Worm (Caenorhabditis elegans) whole organism, L3 larva: Measurements from ENCODE around the gene wrn-1.

Experiments
- R02D3.7 ChIP-seq: fragments of 150-350 bp; optimal IDR thresholded peaks from 2 replicates; lab custom pipeline; 2014; ENCODE audit warnings: missing biosample characterization, missing genetic modification characterization
- ZK546.5 ChIP-seq: sonication (generic microtip); optimal IDR thresholded peaks from 2 replicates; lab custom pipeline; 2017; ENCODE audit warnings: missing biosample characterization, missing genetic modification characterization
- ama-1 ChIP-seq: fragments of 150-350 bp; optimal IDR thresholded peaks from 2 replicates; lab custom pipeline; 2018
- ceh-16 ChIP-seq: sonication (generic microtip); optimal IDR thresholded peaks from 2 replicates; lab custom pipeline; 2017; ENCODE audit warnings: missing biosample characterization, missing genetic modification characterization
- ceh-28 ChIP-seq: fragments of 150-350 bp; optimal IDR thresholded peaks from 2 replicates; lab custom pipeline; 2014; ENCODE audit warnings: missing biosample characterization, missing genetic modification reagents, missing genetic modification characterization
- ceh-82 ChIP-seq: fragments of 150-350 bp; optimal IDR thresholded peaks from 2 replicates; lab custom pipeline; 2014; ENCODE audit warnings: missing biosample characterization, missing genetic modification characterization
- ceh-9 ChIP-seq: sonication (generic microtip); optimal IDR thresholded peaks from 2 replicates; lab custom pipeline; 2018; ENCODE audit warnings: missing biosample characterization, missing genetic modification characterization
- daf-12 ChIP-seq: fragments of 150-350 bp; optimal IDR thresholded peaks from 2 replicates; lab custom pipeline; 2014; ENCODE audit warnings: missing biosample characterization, missing genetic modification reagents, missing genetic modification characterization
- egl-27 ChIP-seq: sonication (generic microtip); optimal IDR thresholded peaks from 4 replicates; lab custom pipeline; 2017; ENCODE audit warnings: missing biosample characterization, missing genetic modification reagents, missing genetic modification characterization
- egl-5 ChIP-seq: fragments of 150-350 bp; optimal IDR thresholded peaks from 2 replicates; lab custom pipeline; 2017; ENCODE audit warnings: missing biosample characterization, missing genetic modification reagents, missing genetic modification characterization, inconsistent platforms
- elt-1 ChIP-seq: fragments of 150-350 bp; optimal IDR thresholded peaks from 2 replicates; lab custom pipeline; 2014; ENCODE audit warnings: missing biosample characterization, missing genetic modification characterization
- elt-2 ChIP-seq: sonication (generic microtip); optimal IDR thresholded peaks from 2 replicates; lab custom pipeline; 2016; ENCODE audit warnings: missing genetic modification reagents, mild to moderate bottlenecking, missing genetic modification characterization, missing compliant biosample characterization
- elt-3 ChIP-seq, 3 experiments: fragments of 150-350 bp in 1 of 3; sonication (generic microtip) in 2 of 3; optimal IDR thresholded peaks; 2 replicates in 2 of 3; 4 replicates in 1 of 3; lab custom pipeline; 2014 to 2017; ENCODE audit warnings: missing biosample characterization in 3 of 3, missing genetic modification characterization in 3 of 3
- eor-1 ChIP-seq, 2 experiments: fragments of 150-350 bp; optimal IDR thresholded peaks; 2 replicates each; lab custom pipeline; 2014 to 2018; ENCODE audit warnings: missing biosample characterization in 2 of 2, missing genetic modification characterization in 2 of 2
- fkh-10 ChIP-seq: sonication (generic microtip); optimal IDR thresholded peaks from 2 replicates; lab custom pipeline; 2017; ENCODE audit warnings: missing biosample characterization, missing genetic modification reagents, missing genetic modification characterization
- fkh-2 ChIP-seq: fragments of 150-350 bp; optimal IDR thresholded peaks from 2 replicates; lab custom pipeline; 2014; ENCODE audit warnings: missing biosample characterization, missing genetic modification reagents, missing genetic modification characterization
- jun-1 ChIP-seq: fragments of 150-350 bp; optimal IDR thresholded peaks from 2 replicates; lab custom pipeline; 2014; ENCODE audit warnings: missing biosample characterization, missing genetic modification reagents, missing genetic modification characterization
- lin-15B ChIP-seq: fragments of 150-350 bp; optimal IDR thresholded peaks from 2 replicates; lab custom pipeline; 2014; ENCODE audit warnings: missing biosample characterization, missing genetic modification characterization
- lin-39 ChIP-seq: fragments of 150-350 bp; optimal IDR thresholded peaks from 2 replicates; lab custom pipeline; 2018; ENCODE audit warnings: missing biosample characterization, missing genetic modification reagents, missing genetic modification characterization
- lsy-12 ChIP-seq: sonication (generic microtip); optimal IDR thresholded peaks from 2 replicates; lab custom pipeline; 2016; ENCODE audit warnings: mild to moderate bottlenecking, missing genetic modification characterization, missing compliant biosample characterization
- mdl-1 ChIP-seq: fragments of 150-350 bp; optimal IDR thresholded peaks from 2 replicates; lab custom pipeline; 2014; ENCODE audit warnings: missing biosample characterization, missing genetic modification characterization
- mml-1 ChIP-seq: fragments of 150-350 bp; sonication (generic microtip); optimal IDR thresholded peaks from 3 replicates; lab custom pipeline; 2014; ENCODE audit warnings: missing biosample characterization, missing genetic modification characterization
- nfya-1 ChIP-seq: sonication (generic microtip); optimal IDR thresholded peaks from 2 replicates; lab custom pipeline; 2017; ENCODE audit warnings: missing genetic modification characterization, mild to moderate bottlenecking, missing compliant biosample characterization, antibody characterized with exemption, moderate library complexity; ENCODE audit not compliant: insufficient read depth
- nhr-23 ChIP-seq: fragments of 150-350 bp; optimal IDR thresholded peaks from 2 replicates; lab custom pipeline; 2014; ENCODE audit warnings: missing biosample characterization, missing genetic modification reagents, missing genetic modification characterization
- nhr-237 ChIP-seq: fragments of 150-350 bp; optimal IDR thresholded peaks from 2 replicates; lab custom pipeline; 2014; ENCODE audit warnings: missing biosample characterization, missing genetic modification characterization
- nhr-25 ChIP-seq: sonication (generic microtip); optimal IDR thresholded peaks from 2 replicates; lab custom pipeline; 2017; ENCODE audit warnings: missing biosample characterization, missing genetic modification characterization
- nhr-28 ChIP-seq: fragments of 150-350 bp; optimal IDR thresholded peaks from 2 replicates; lab custom pipeline; 2014; ENCODE audit warnings: missing biosample characterization, missing genetic modification characterization
- nhr-43 ChIP-seq: sonication (generic microtip); optimal IDR thresholded peaks from 2 replicates; lab custom pipeline; 2016; ENCODE audit warnings: mild to moderate bottlenecking, missing genetic modification characterization, missing compliant biosample characterization; ENCODE audit not compliant: poor library complexity, severe bottlenecking
- nhr-67 ChIP-seq: fragments of 150-350 bp; optimal IDR thresholded peaks from 2 replicates; lab custom pipeline; 2014; ENCODE audit warnings: missing biosample characterization, missing genetic modification characterization
- nhr-76 ChIP-seq: fragments of 150-350 bp; sonication (generic microtip); optimal IDR thresholded peaks from 5 replicates; lab custom pipeline; 2014; ENCODE audit warnings: missing biosample characterization, missing genetic modification characterization
- nhr-77 ChIP-seq: fragments of 150-350 bp; optimal IDR thresholded peaks from 2 replicates; lab custom pipeline; 2014; ENCODE audit warnings: missing biosample characterization, missing genetic modification characterization
- pha-4 ChIP-seq: fragments of 150-350 bp; optimal IDR thresholded peaks from 2 replicates; lab custom pipeline; 2014; ENCODE audit warnings: missing biosample characterization, missing genetic modification reagents, missing genetic modification characterization
- pqm-1 ChIP-seq: fragments of 150-350 bp; optimal IDR thresholded peaks from 2 replicates; lab custom pipeline; 2017; ENCODE audit warnings: missing biosample characterization, missing genetic modification characterization, inconsistent platforms
- sea-2 ChIP-seq: fragments of 150-350 bp; sonication (generic microtip); optimal IDR thresholded peaks from 4 replicates; lab custom pipeline; 2014; ENCODE audit warnings: missing biosample characterization, missing genetic modification reagents, missing genetic modification characterization
- skn-1 ChIP-seq: fragments of 150-350 bp; optimal IDR thresholded peaks from 2 replicates; lab custom pipeline; 2014; ENCODE audit warnings: missing biosample characterization, missing genetic modification characterization
- snpc-4 ChIP-seq: fragments of 150-350 bp; optimal IDR thresholded peaks from 2 replicates; lab custom pipeline; 2014; ENCODE audit warnings: missing biosample characterization, missing genetic modification characterization
- tbx-2 ChIP-seq: sonication (generic microtip); optimal IDR thresholded peaks from 2 replicates; lab custom pipeline; 2016; ENCODE audit warnings: mild to moderate bottlenecking, missing genetic modification characterization, missing compliant biosample characterization
- unc-39 ChIP-seq: sonication (generic microtip); optimal IDR thresholded peaks from 4 replicates; lab custom pipeline; 2017; ENCODE audit warnings: missing biosample characterization, missing genetic modification characterization
- unc-62 ChIP-seq: fragments of 150-350 bp; sonication (generic microtip); optimal IDR thresholded peaks from 4 replicates; lab custom pipeline; 2014; ENCODE audit warnings: missing biosample characterization, missing genetic modification reagents, missing genetic modification characterization
- ztf-11 ChIP-seq: fragments of 150-350 bp; optimal IDR thresholded peaks from 2 replicates; lab custom pipeline; 2014; ENCODE audit warnings: missing biosample characterization, missing genetic modification characterization

The wrn-1 gene

ce11 chrII:6535957-6536424, 18.8 kb upstream of the wrn-1 start, which contains the start of gene utp-20:
Gene utp-20 (plus strand): TSS chrII:6536374.
- peak; percentile 59 for TF ChIP-seq lin-15B (tag; lab: Kevin White, UChicago)
- TF ChIP-seq mdl-1, result no peak
- peak; percentile 31 for TF ChIP-seq skn-1 (tag; lab: Kevin White, UChicago)
- peak; percentile 49 for TF ChIP-seq nhr-23 (tag; lab: Kevin White, UChicago)
- peak; percentile 58 for TF ChIP-seq nfya-1 (tag; lab: Kevin White, UChicago)
- peak; percentile 42 for TF ChIP-seq snpc-4 (tag; lab: Kevin White, UChicago)
- TF ChIP-seq egl-27 (tag; lab: Kevin White, UChicago), result no peak
- no peak for TF ChIP-seq tbx-2 (tag; lab: Kevin White, UChicago)
- no peak for TF ChIP-seq ceh-28
- no peak for TF ChIP-seq elt-3 (tag; optimal IDR thresholded peaks at IDR 0.05; lab: Kevin White, UChicago)
- TF ChIP-seq jun-1 (tag; lab: Kevin White, UChicago), result no peak
- no peak for TF ChIP-seq nhr-67 (tag; lab: Kevin White, UChicago)

ce11 chrII:6544842-6545410, 9.9 kb upstream of the wrn-1 start, which contains the start of gene lron-15:
Gene lron-15 (minus strand): TSS chrII:6544892.
- TF ChIP-seq ZK546.5 (no peak), ceh-82 (no peak), skn-1 (tag; lab: Kevin White, UChicago) (no peak), nhr-28 (tag; lab: Kevin White, UChicago) (no peak), pqm-1 (tag; lab: Kevin White, UChicago) (no peak), nhr-237 (tag; lab: Kevin White, UChicago) (no peak), unc-39 (tag; lab: Kevin White, UChicago) (no peak), R02D3.7 (tag; lab: Kevin White, UChicago) (no peak), pha-4 (no peak), lsy-12 (tag; lab: Kevin White, UChicago) (no peak), ceh-16 (tag; lab: Kevin White, UChicago) (no peak), sea-2 (GFP tag; lab: Kevin White, UChicago) (no peak), ama-1 (no peak), elt-2 (tag; lab: Kevin White, UChicago) (no peak), nfya-1 (tag; lab: Kevin White, UChicago) (no peak), fkh-10 (no peak), nhr-43 (tag; lab: Kevin White, UChicago) (no peak)

- TF ChIP-seq ceh-16 (tag; lab: Kevin White, UChicago) (no peak), elt-2 (tag; lab: Kevin White, UChicago) (no peak), daf-12 (tag; lab: Kevin White, UChicago) (no peak), ceh-28 (no peak), lin-15B (tag; lab: Kevin White, UChicago) (no peak), ama-1 (peak; percentile 43), pha-4 (peak; percentile 43), jun-1 (tag; lab: Kevin White, UChicago) (no peak), egl-5 (tag; lab: Kevin White, UChicago) (no peak), unc-62 (no peak), ceh-82 (no peak), nhr-76 (tag; lab: Kevin White, UChicago) (no peak)
Measured at ce11 chrII:6558887-6559286, 4.1 kb downstream of the wrn-1 start.

ce11 chrII:6560291-6560690, 5.5 kb downstream of the wrn-1 start:
- no peak for TF ChIP-seq nfya-1 (tag; lab: Kevin White, UChicago)
- no peak for TF ChIP-seq elt-1 (tag; lab: Kevin White, UChicago)
- TF ChIP-seq nhr-67 (tag; lab: Kevin White, UChicago), result no peak
- no peak for TF ChIP-seq ztf-11 (tag; lab: Kevin White, UChicago)
- no peak for TF ChIP-seq pqm-1 (tag; lab: Kevin White, UChicago)
- TF ChIP-seq elt-2 (tag; lab: Kevin White, UChicago), result no peak
- TF ChIP-seq fkh-10, result no peak

ce11 chrII:6561300-6561699, 6.5 kb downstream of the wrn-1 start, which contains the start of gene F18C5.10:
Gene F18C5.10 (minus strand): TSS chrII:6561444.
- TF ChIP-seq elt-2 (tag; lab: Kevin White, UChicago), result no peak
- TF ChIP-seq lsy-12 (tag; lab: Kevin White, UChicago), result no peak
- no peak for TF ChIP-seq nhr-23 (tag; lab: Kevin White, UChicago)
- TF ChIP-seq jun-1 (tag; lab: Kevin White, UChicago), result no peak
- no peak for TF ChIP-seq nhr-67 (tag; lab: Kevin White, UChicago)
- TF ChIP-seq lin-15B (tag; lab: Kevin White, UChicago), result no peak
- TF ChIP-seq nhr-25 (tag; lab: Kevin White, UChicago), result no peak
- TF ChIP-seq lin-39 (tag; lab: Kevin White, UChicago), result peak; percentile 6
- TF ChIP-seq ama-1, result peak; percentile 12
- no peak for TF ChIP-seq mdl-1
- no peak for TF ChIP-seq nhr-28 (tag; lab: Kevin White, UChicago)
- TF ChIP-seq ztf-11 (tag; lab: Kevin White, UChicago), result no peak
- no peak for TF ChIP-seq ceh-9 (tag; lab: Kevin White, UChicago)
- TF ChIP-seq fkh-10, result no peak
- TF ChIP-seq nhr-77, result no peak
- no peak for TF ChIP-seq ceh-28
- TF ChIP-seq eor-1 (tag; optimal IDR thresholded peaks at IDR 0.05; lab: Kevin White, UChicago), result no peak
- no peak for TF ChIP-seq tbx-2 (tag; lab: Kevin White, UChicago)
- no peak for TF ChIP-seq skn-1 (tag; lab: Kevin White, UChicago)
- TF ChIP-seq snpc-4 (tag; lab: Kevin White, UChicago), result no peak
- TF ChIP-seq pha-4, result peak; percentile 28
- TF ChIP-seq egl-5 (tag; lab: Kevin White, UChicago), result peak; percentile 38
- no peak for TF ChIP-seq fkh-2
- no peak for TF ChIP-seq nhr-43 (tag; lab: Kevin White, UChicago)
- no peak for TF ChIP-seq sea-2 (GFP tag; lab: Kevin White, UChicago)
- TF ChIP-seq mml-1 (tag; lab: Kevin White, UChicago), result no peak
